Fruit fly (Drosophila melanogaster) whole organism, pupa: ENCODE results near the gene Sec16.
A peak's percentile ranks its signal among the peaks of the same experiment; 100 is the strongest.

Experiments used
- CG10348 ChIP-seq: fragments of 200-800 bp; sonication (Bioruptor generic); IDR thresholded peaks from 2 replicates; pipeline ENCODE4 v1.3.6; 2022; ENCODE audit warnings: missing biosample characterization, missing genetic modification characterization
- CG12605 ChIP-seq: fragments of 200-800 bp; sonication (Bioruptor generic); IDR thresholded peaks from 2 replicates; pipeline ENCODE4 v1.3.6; 2022; ENCODE audit warnings: missing biosample characterization, missing genetic modification characterization
- CG13204 ChIP-seq: fragments of 200-800 bp; sonication (Bioruptor generic); optimal IDR thresholded peaks from 2 replicates; lab custom pipeline; 2018; ENCODE audit warnings: missing biosample characterization, mild to moderate bottlenecking, missing genetic modification characterization, moderate library complexity
- CG14655 ChIP-seq: fragments of 200-800 bp; sonication (Bioruptor generic); optimal IDR thresholded peaks from 3 replicates; lab custom pipeline; 2017; ENCODE audit warnings: mild to moderate bottlenecking, missing biosample characterization, missing genetic modification reagents, missing genetic modification characterization
- CG15710 ChIP-seq: fragments of 200-800 bp; sonication (Bioruptor generic); optimal IDR thresholded peaks from 2 replicates; lab custom pipeline; 2018; ENCODE audit warnings: missing biosample characterization, mild to moderate bottlenecking, missing genetic modification characterization, moderate library complexity
- CG17806 ChIP-seq: fragments of 200-800 bp; sonication (Bioruptor generic); optimal IDR thresholded peaks from 2 replicates; lab custom pipeline; 2018; ENCODE audit warnings: missing biosample characterization, mild to moderate bottlenecking, missing genetic modification characterization, moderate library complexity
- CG32121 ChIP-seq: fragments of 200-800 bp; sonication (Bioruptor generic); IDR thresholded peaks from 2 replicates; pipeline ENCODE4 v1.3.6; 2022; ENCODE audit warnings: missing biosample characterization, missing genetic modification characterization
- CG34367 ChIP-seq: fragments of 200-800 bp; sonication (Bioruptor generic); optimal IDR thresholded peaks from 2 replicates; lab custom pipeline; 2018; ENCODE audit warnings: missing biosample characterization, mild to moderate bottlenecking, missing genetic modification characterization
- CG4496 ChIP-seq: fragments of 200-800 bp; sonication (Bioruptor generic); IDR thresholded peaks from 3 replicates; pipeline ENCODE4 v1.3.6; 2022; ENCODE audit warnings: missing biosample characterization, missing genetic modification characterization
- CG8159 ChIP-seq: fragments of 200-800 bp; sonication (Bioruptor generic); optimal IDR thresholded peaks from 3 replicates; lab custom pipeline; 2018; ENCODE audit warnings: missing biosample characterization, mild to moderate bottlenecking, missing genetic modification characterization, moderate library complexity
- CG8301 ChIP-seq: fragments of 200-800 bp; sonication (Bioruptor generic); optimal IDR thresholded peaks from 2 replicates; lab custom pipeline; 2018; ENCODE audit warnings: missing biosample characterization, mild to moderate bottlenecking, missing genetic modification characterization
- CG9948 ChIP-seq: fragments of 200-800 bp; sonication (Bioruptor generic); optimal IDR thresholded peaks from 2 replicates; lab custom pipeline; 2018; ENCODE audit warnings: missing biosample characterization, mild to moderate bottlenecking, missing genetic modification characterization, moderate library complexity
- D1 ChIP-seq: fragments of 200-800 bp; sonication (Bioruptor generic); optimal IDR thresholded peaks from 2 replicates; lab custom pipeline; 2018; ENCODE audit warnings: missing biosample characterization, mild to moderate bottlenecking, missing genetic modification characterization, moderate library complexity
- EcR ChIP-seq: fragments of 200-800 bp; sonication (Bioruptor generic); optimal IDR thresholded peaks from 3 replicates; lab custom pipeline; 2019; ENCODE audit warnings: missing biosample characterization, missing genetic modification characterization, mild to moderate bottlenecking, moderate library complexity, missing genetic modification reagents
- Ets98B ChIP-seq: fragments of 200-800 bp; sonication (Bioruptor generic); IDR thresholded peaks from 2 replicates; pipeline ENCODE4 v1.3.6; 2022; ENCODE audit warnings: missing biosample characterization, missing genetic modification characterization
- Pif1A ChIP-seq: fragments of 200-800 bp; sonication (Bioruptor generic); optimal IDR thresholded peaks from 3 replicates; lab custom pipeline; 2016; ENCODE audit warnings: missing biosample characterization, missing genetic modification characterization
- Pif1B ChIP-seq: fragments of 200-800 bp; sonication (Bioruptor generic); optimal IDR thresholded peaks from 3 replicates; lab custom pipeline; 2016; ENCODE audit warnings: missing biosample characterization, missing genetic modification characterization
- Snoo ChIP-seq: fragments of 200-800 bp; sonication (Bioruptor generic); optimal IDR thresholded peaks from 3 replicates; lab custom pipeline; 2017; ENCODE audit warnings: missing biosample characterization, mild to moderate bottlenecking, missing genetic modification characterization, inconsistent platforms
- fd96Ca ChIP-seq: fragments of 200-800 bp; sonication (Bioruptor generic); IDR thresholded peaks from 3 replicates; pipeline ENCODE4 v1.3.6; 2022; ENCODE audit warnings: missing biosample characterization, missing genetic modification characterization
- gl ChIP-seq: fragments of 200-800 bp; sonication (Bioruptor generic); optimal IDR thresholded peaks from 2 replicates; lab custom pipeline; 2018; ENCODE audit warnings: missing biosample characterization, mild to moderate bottlenecking, missing genetic modification characterization
- rn ChIP-seq: fragments of 200-800 bp; sonication (Bioruptor generic); IDR thresholded peaks from 2 replicates; pipeline ENCODE4 v1.3.6; 2022; ENCODE audit warnings: missing biosample characterization, missing genetic modification characterization

Gene Sec16

DNA sequence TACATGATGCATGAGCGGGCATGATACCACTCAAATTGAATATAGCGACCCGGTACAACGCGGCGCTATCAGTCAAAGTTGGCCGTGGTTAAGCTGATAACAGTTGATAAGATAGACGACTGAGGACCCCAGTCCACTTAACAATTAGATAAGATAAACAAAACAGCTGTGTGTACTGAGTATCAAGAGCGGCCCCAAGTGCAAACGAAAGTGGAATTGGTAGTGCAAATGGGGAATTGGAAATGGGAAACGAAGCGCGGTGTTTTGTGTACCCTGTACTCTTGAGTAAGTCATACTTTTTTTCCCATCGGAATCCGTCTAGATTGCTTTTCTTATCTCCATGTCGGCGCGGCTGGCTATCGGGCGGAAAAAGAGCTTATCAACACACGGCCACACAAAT is 18.1 kb upstream of the Sec16 start:
- peak; percentile 62 for TF ChIP-seq EcR (GFP tag; lab: Kevin White, UChicago)
- no peak for TF ChIP-seq fd96Ca

DNA sequence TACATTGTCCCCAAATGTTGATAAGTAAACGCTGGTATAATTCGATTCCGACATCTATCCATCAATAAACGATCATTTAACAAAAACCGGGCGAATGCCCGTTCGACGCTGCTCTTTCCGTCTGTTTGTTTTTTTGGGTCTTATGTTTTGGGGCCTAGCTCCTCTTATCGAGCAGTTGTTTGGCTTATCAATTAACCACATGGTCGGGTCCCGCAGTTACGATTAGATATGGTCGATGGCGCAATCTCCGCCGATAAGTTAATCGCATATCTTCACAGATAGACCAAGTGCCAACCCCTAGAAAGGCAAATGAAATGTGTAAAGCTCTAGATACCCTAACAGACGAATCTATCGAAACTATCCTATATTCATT is 17.5 kb upstream of the Sec16 start:
- TF ChIP-seq Pif1A, result no peak
- no peak for TF ChIP-seq fd96Ca
- TF ChIP-seq Snoo (tag; lab: Kevin White, UChicago), result no peak
- no peak for TF ChIP-seq EcR (GFP tag; lab: Kevin White, UChicago)
- TF ChIP-seq Ets98B (GFP tag; lab: Robert Waterston, UW), result no peak
- no peak for TF ChIP-seq CG32121 (GFP tag; lab: Robert Waterston, UW)
- no peak for TF ChIP-seq CG10348
- TF ChIP-seq CG9948 (tag; lab: Kevin White, UChicago), result no peak
- TF ChIP-seq CG8301, result no peak
- no peak for TF ChIP-seq D1 (tag; lab: Kevin White, UChicago)
- no peak for TF ChIP-seq CG12605 (GFP tag; lab: Robert Waterston, UW)
- TF ChIP-seq CG17806 (tag; lab: Kevin White, UChicago), result no peak
- no peak for TF ChIP-seq CG14655 (GFP tag; lab: Kevin White, UChicago)
- TF ChIP-seq CG34367 (tag; lab: Kevin White, UChicago), result no peak
- no peak for TF ChIP-seq CG15710 (tag; lab: Kevin White, UChicago)
- no peak for TF ChIP-seq gl (tag; lab: Kevin White, UChicago)
- TF ChIP-seq CG4496 (GFP tag; lab: Robert Waterston, UW), result no peak
- TF ChIP-seq rn (GFP tag; lab: Robert Waterston, UW), result no peak
- no peak for TF ChIP-seq CG8159 (tag; lab: Kevin White, UChicago)

DNA sequence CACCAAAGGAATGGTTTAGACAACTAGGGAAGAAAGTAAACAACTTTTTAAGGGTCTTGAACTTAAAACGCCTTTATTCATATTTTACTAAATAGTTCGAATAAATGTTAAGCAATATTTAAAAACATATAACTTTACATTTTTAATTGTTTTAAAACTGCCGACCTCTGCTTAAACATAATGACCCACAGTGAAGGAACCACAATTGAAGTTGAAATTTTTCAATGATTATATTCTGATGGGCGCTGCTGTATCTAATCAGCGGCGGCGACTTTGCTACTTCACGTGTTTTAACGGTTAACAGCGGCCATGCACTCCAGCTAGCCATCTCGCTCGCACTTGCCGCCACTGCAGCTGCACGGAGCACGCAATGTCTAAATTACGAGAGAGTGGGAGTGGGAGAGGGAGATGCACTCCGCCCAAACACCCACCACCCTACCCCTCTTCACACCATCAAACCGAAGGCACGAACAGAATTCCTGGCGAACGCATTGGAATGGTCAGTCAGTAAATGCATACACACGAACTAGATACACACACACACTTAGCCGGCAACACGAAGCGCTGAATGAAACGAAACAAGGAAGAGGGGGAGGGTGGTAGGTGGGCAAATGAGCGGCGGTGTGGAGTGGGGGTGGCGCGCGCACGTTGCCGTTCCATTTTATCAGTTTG is 17.0 kb upstream of the Sec16 start:
- TF ChIP-seq CG17806 (tag; lab: Kevin White, UChicago) (peak; percentile 29), Pif1B (GFP tag; lab: Kevin White, UChicago) (peak; percentile 16), EcR (GFP tag; lab: Kevin White, UChicago) (peak; percentile 78), D1 (tag; lab: Kevin White, UChicago) (no peak), Pif1A (peak; percentile 49), CG12605 (GFP tag; lab: Robert Waterston, UW) (0 out of 2 replicates have a peak, but pooled peaks have one; percentile 8), rn (GFP tag; lab: Robert Waterston, UW) (no peak), CG8159 (tag; lab: Kevin White, UChicago) (peak; percentile 57), Ets98B (GFP tag; lab: Robert Waterston, UW) (no peak; the same call in 1 of the 2 replicates), CG4496 (GFP tag; lab: Robert Waterston, UW) (peak; percentile 56; the same call in 2 of the 3 replicates), CG15710 (tag; lab: Kevin White, UChicago) (peak; percentile 29), CG34367 (tag; lab: Kevin White, UChicago) (peak; percentile 38), CG13204 (GFP tag; lab: Kevin White, UChicago) (peak; percentile 75), CG10348 (no peak), CG9948 (tag; lab: Kevin White, UChicago) (peak; percentile 43), CG8301 (peak; percentile 65), gl (tag; lab: Kevin White, UChicago) (no peak), CG32121 (GFP tag; lab: Robert Waterston, UW) (peak; percentile 46; the same call in 1 of the 2 replicates), Snoo (tag; lab: Kevin White, UChicago) (no peak), fd96Ca (peak; percentile 9; the same call in 1 of the 3 replicates), CG14655 (GFP tag; lab: Kevin White, UChicago) (peak; percentile 75)
- TF ChIP-seq, all 21 proteins: peak for 15

DNA sequence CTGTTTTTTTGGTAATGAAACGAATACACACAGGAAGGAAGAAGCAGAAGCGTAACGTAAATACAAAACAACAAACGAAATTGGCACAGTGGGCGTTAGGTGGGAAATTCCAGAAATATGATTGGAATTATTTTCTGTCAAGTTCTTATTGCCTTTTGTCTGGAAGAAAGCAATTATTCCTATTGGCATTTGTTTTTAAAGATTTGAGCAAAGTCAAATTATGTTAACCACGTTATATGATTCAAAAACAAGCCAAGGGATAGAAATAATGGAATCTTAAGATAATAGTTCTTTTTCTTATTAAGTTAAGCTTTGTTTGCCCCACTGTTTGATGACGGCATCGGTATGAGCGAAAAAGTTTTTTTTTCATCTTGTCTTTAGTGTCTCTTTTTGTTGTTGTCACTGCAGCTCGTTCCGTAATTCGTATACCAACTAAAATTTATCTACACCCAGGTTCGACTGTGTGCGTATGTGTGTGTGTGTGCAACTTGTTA is 16.3 kb upstream of the Sec16 start:
- TF ChIP-seq CG14655 (GFP tag; lab: Kevin White, UChicago), result peak; percentile 98
- peak; percentile 97 for TF ChIP-seq CG4496 (GFP tag; lab: Robert Waterston, UW)
- peak; percentile 97 for TF ChIP-seq CG15710 (tag; lab: Kevin White, UChicago)
- TF ChIP-seq Pif1A, result peak; percentile 98
- peak; percentile 94 for TF ChIP-seq rn (GFP tag; lab: Robert Waterston, UW)
- TF ChIP-seq CG32121 (GFP tag; lab: Robert Waterston, UW), result peak; percentile 97
- TF ChIP-seq CG8301, result peak; percentile 98
- peak; percentile 98 for TF ChIP-seq CG8159 (tag; lab: Kevin White, UChicago)
- TF ChIP-seq Snoo (tag; lab: Kevin White, UChicago), result peak; percentile 78
- peak; percentile 75 for TF ChIP-seq CG13204 (GFP tag; lab: Kevin White, UChicago)
- peak; percentile 89 for TF ChIP-seq CG10348
- TF ChIP-seq CG12605 (GFP tag; lab: Robert Waterston, UW), result peak; percentile 88
- peak; percentile 97 for TF ChIP-seq Pif1B (GFP tag; lab: Kevin White, UChicago)
- peak; percentile 97 for TF ChIP-seq CG34367 (tag; lab: Kevin White, UChicago)
- TF ChIP-seq fd96Ca, result peak; percentile 90
- peak; percentile 97 for TF ChIP-seq CG17806 (tag; lab: Kevin White, UChicago)
- no peak for TF ChIP-seq EcR (GFP tag; lab: Kevin White, UChicago)
- TF ChIP-seq Ets98B (GFP tag; lab: Robert Waterston, UW), result peak; percentile 91
- TF ChIP-seq CG9948 (tag; lab: Kevin White, UChicago), result peak; percentile 98
- TF ChIP-seq gl (tag; lab: Kevin White, UChicago), result peak; percentile 91
- peak; percentile 94 for TF ChIP-seq D1 (tag; lab: Kevin White, UChicago)

DNA sequence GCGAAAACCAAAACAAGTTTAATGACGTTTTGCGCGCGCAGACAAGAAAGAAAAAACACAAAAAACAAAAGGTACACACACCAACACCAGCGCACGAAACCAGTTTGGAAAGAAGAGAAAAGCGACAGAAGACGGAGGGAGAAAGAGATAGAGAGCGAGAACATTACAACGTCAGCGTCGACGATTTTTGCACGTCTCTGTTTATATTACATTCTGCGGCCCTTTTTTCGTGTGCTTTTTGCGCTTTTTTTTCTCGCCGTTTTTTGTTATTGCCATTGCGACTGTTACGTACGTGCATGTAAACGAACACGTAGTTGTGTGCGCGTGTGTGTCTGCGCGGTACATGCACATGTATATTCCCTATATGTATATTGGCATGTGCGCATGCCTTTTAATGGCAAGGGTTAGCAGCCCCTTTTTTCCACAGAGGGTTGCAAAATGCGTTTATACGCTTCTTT is 15.8 kb upstream of the Sec16 start:
- TF ChIP-seq EcR (GFP tag; lab: Kevin White, UChicago), result peak; percentile 70
- TF ChIP-seq CG12605 (GFP tag; lab: Robert Waterston, UW), result no peak
